Worm (Caenorhabditis elegans) whole organism, midembryonic: ENCODE data around the gene C34F11.8.

Source experiments
- T22C8.4 ChIP-seq: fragments of 200-800 bp; sonication (Bioruptor generic); IDR thresholded peaks from 2 replicates; pipeline ENCODE4 v1.3.6; 2022; ENCODE audit warnings: missing genetic modification characterization, missing compliant biosample characterization
- cog-1 ChIP-seq: sonication (generic microtip); optimal IDR thresholded peaks from 2 replicates; lab custom pipeline; 2016; ENCODE audit warnings: missing genetic modification characterization, missing compliant biosample characterization
- flt-1 ChIP-seq: fragments of 200-800 bp; sonication (Bioruptor generic); IDR thresholded peaks from 2 replicates; pipeline ENCODE4 v1.3.6; 2022; ENCODE audit warnings: missing genetic modification characterization, missing compliant biosample characterization
- klf-2 ChIP-seq: fragments of 200-800 bp; sonication (Bioruptor generic); conservative IDR thresholded peaks from 2 replicates; pipeline ENCODE4 v1.3.6; 2022; ENCODE audit warnings: missing genetic modification reagents, missing genetic modification characterization, missing compliant biosample characterization
- med-1 ChIP-seq: sonication (generic microtip); optimal IDR thresholded peaks from 2 replicates; lab custom pipeline; 2017; ENCODE audit warnings: missing genetic modification characterization, mild to moderate bottlenecking, missing compliant biosample characterization, antibody characterized with exemption, missing genetic modification reagents; ENCODE audit not compliant: insufficient read depth
- ref-1 ChIP-seq: fragments of 200-800 bp; sonication (Bioruptor generic); conservative IDR thresholded peaks from 2 replicates; pipeline ENCODE4 v1.3.6; 2022; ENCODE audit warnings: missing genetic modification reagents, missing genetic modification characterization, missing compliant biosample characterization
- tab-1 ChIP-seq: fragments of 200-800 bp; sonication (Bioruptor generic); IDR thresholded peaks from 2 replicates; pipeline ENCODE4 v1.3.6; 2022; ENCODE audit warnings: missing genetic modification characterization, missing compliant biosample characterization
- ztf-23 ChIP-seq: fragments of 200-800 bp; sonication (Bioruptor generic); IDR thresholded peaks from 2 replicates; pipeline ENCODE4 v1.3.6; 2022; ENCODE audit warnings: missing genetic modification reagents, missing genetic modification characterization, missing compliant biosample characterization
- ztf-29 ChIP-seq: fragments of 200-800 bp; sonication (Bioruptor generic); IDR thresholded peaks from 2 replicates; pipeline ENCODE4 v1.3.6; 2022; ENCODE audit warnings: missing genetic modification reagents, missing genetic modification characterization, missing compliant biosample characterization

- TF ChIP-seq T22C8.4 (GFP tag; lab: Robert Waterston, UW) (no peak), flt-1 (GFP tag; lab: Robert Waterston, UW) (no peak), ztf-23 (GFP tag; lab: Robert Waterston, UW) (no peak), cog-1 (no peak), tab-1 (GFP tag; lab: Robert Waterston, UW) (no peak), klf-2 (GFP tag; lab: Robert Waterston, UW) (no peak), ztf-29 (GFP tag; lab: Robert Waterston, UW) (no peak), ref-1 (GFP tag; lab: Robert Waterston, UW) (no peak), med-1 (GFP tag; lab: Kevin White, UChicago) (no peak)
Measured at ce11 chrII:5211970-5212369, 1.2 kb upstream of the C34F11.8 start, which contains the start of gene C34F11.2.
